Fruit fly (Drosophila melanogaster): ENCODE results near the gene ATPsyndelta.

Gene ATPsyndelta

dm6 chrX:10233065-10233464 is 20.3 kb downstream of the ATPsyndelta start, which contains the start of gene CG2961 (continued):
- TF ChIP-seq dimm (GFP tag; IDR thresholded peaks at IDR 0.05): no peak
- no peak for TF ChIP-seq pita (GFP tag; optimal IDR thresholded peaks at IDR 0.05)
- TF ChIP-seq Fer1 (GFP tag; optimal IDR thresholded peaks at IDR 0.05): peak; percentile 5
- TF ChIP-seq Antp (GFP tag; optimal IDR thresholded peaks at IDR 0.05): no peak
- no peak for TF ChIP-seq CG13775 (GFP tag; optimal IDR thresholded peaks at IDR 0.05)
- no peak for TF ChIP-seq disco-r (GFP tag; optimal IDR thresholded peaks at IDR 0.05)
- no peak for TF ChIP-seq jumu (GFP tag; optimal IDR thresholded peaks at IDR 0.05)
- no peak for TF ChIP-seq CG12155 (GFP tag; optimal IDR thresholded peaks at IDR 0.05)
- TF ChIP-seq Dip2 (GFP tag; IDR thresholded peaks at IDR 0.05): no peak
- no peak for TF ChIP-seq CG10274 (GFP tag; optimal IDR thresholded peaks at IDR 0.05)
- no peak for TF ChIP-seq CG32767 (GFP tag; IDR thresholded peaks at IDR 0.05)
- TF ChIP-seq Ptx1 (GFP tag; IDR thresholded peaks at IDR 0.05): peak; percentile 56
- no peak for TF ChIP-seq ro (GFP tag; IDR thresholded peaks at IDR 0.05)
- TF ChIP-seq inv (GFP tag; IDR thresholded peaks at IDR 0.05; ENCODE audit: partially characterized antibody): no peak
- no peak for TF ChIP-seq CG8944 (GFP tag; optimal IDR thresholded peaks at IDR 0.05)
- no peak for TF ChIP-seq Myb (GFP tag; optimal IDR thresholded peaks at IDR 0.05)
- peak in 1 of 2 experiments; percentile 77 for TF ChIP-seq Hr51 (GFP tag; optimal IDR thresholded peaks at IDR 0.05)
- TF ChIP-seq HLHmδ (GFP tag; optimal IDR thresholded peaks at IDR 0.05): no peak
- TF ChIP-seq gcm (GFP tag; optimal IDR thresholded peaks at IDR 0.05): no peak
- no peak for TF ChIP-seq CG6175 (GFP tag; IDR thresholded peaks at IDR 0.05)
- TF ChIP-seq so (GFP tag; IDR thresholded peaks at IDR 0.05): no peak
- no peak for TF ChIP-seq zen2 (GFP tag; IDR thresholded peaks at IDR 0.05; ENCODE audit: partially characterized antibody)
- no peak for TF ChIP-seq Dbx (GFP tag; IDR thresholded peaks at IDR 0.05)
- no peak for TF ChIP-seq klu (GFP tag; IDR thresholded peaks at IDR 0.05)
- TF ChIP-seq Kr (GFP tag; optimal IDR thresholded peaks at IDR 0.05): no peak
- no peak for TF ChIP-seq emc (GFP tag; optimal IDR thresholded peaks at IDR 0.05)
- TF ChIP-seq D19B (GFP tag; optimal IDR thresholded peaks at IDR 0.05): no peak
- no peak for TF ChIP-seq cwo (GFP tag; optimal IDR thresholded peaks at IDR 0.05)
- peak; percentile 38; the same call in 1 of the 2 replicates for TF ChIP-seq Oaz (GFP tag; IDR thresholded peaks at IDR 0.05)
- no peak for TF ChIP-seq Meics (GFP tag; optimal IDR thresholded peaks at IDR 0.05)
- TF ChIP-seq fru (optimal IDR thresholded peaks at IDR 0.05): no peak
- TF ChIP-seq CG10462 (GFP tag; optimal IDR thresholded peaks at IDR 0.05): no peak
- no peak for TF ChIP-seq mld (GFP tag; IDR thresholded peaks at IDR 0.05; ENCODE audit: partially characterized antibody)
- TF ChIP-seq unpg (GFP tag; optimal IDR thresholded peaks at IDR 0.05): peak; percentile 58
- TF ChIP-seq sd (tag; optimal IDR thresholded peaks at IDR 0.05): peak; percentile 46
- peak; percentile 28 for TF ChIP-seq Ssrp (tag; optimal IDR thresholded peaks at IDR 0.05)
- peak in 1 of 2 experiments; percentile 50 for TF ChIP-seq bsh (GFP tag; optimal IDR thresholded peaks at IDR 0.05)
- no peak for TF ChIP-seq pum (GFP tag; optimal IDR thresholded peaks at IDR 0.05)
- TF ChIP-seq CG31224 (GFP tag; IDR thresholded peaks at IDR 0.05): no peak
- TF ChIP-seq ATbp (GFP tag; optimal IDR thresholded peaks at IDR 0.05): no peak
- TF ChIP-seq CG17912 (GFP tag; optimal IDR thresholded peaks at IDR 0.05): no peak
- TF ChIP-seq CG9817 (tag; optimal IDR thresholded peaks at IDR 0.05): peak; percentile 10
- no peak for TF ChIP-seq CG18011 (GFP tag; optimal IDR thresholded peaks at IDR 0.05)
- no peak for TF ChIP-seq lov (optimal IDR thresholded peaks at IDR 0.05)
- TF ChIP-seq lov (GFP tag; IDR thresholded peaks at IDR 0.05): no peak
- no peak for TF ChIP-seq sob (GFP tag; IDR thresholded peaks at IDR 0.05)
- no peak for TF ChIP-seq crol (GFP tag; IDR thresholded peaks at IDR 0.05)
- TF ChIP-seq wdn (GFP tag; IDR thresholded peaks at IDR 0.05): no peak
- no peak for TF ChIP-seq ab (GFP tag; optimal IDR thresholded peaks at IDR 0.05)
- no peak for TF ChIP-seq Elba2 (GFP tag; optimal IDR thresholded peaks at IDR 0.05)
- TF ChIP-seq fd102C (GFP tag; optimal IDR thresholded peaks at IDR 0.05): no peak
- TF ChIP-seq CG1647 (GFP tag; optimal IDR thresholded peaks at IDR 0.05): no peak

Data from whole organism, embryonic.